Worm (Caenorhabditis elegans) whole organism, L3 larva: Measurements from ENCODE around the gene srx-102.

Experiments
- R02D3.7 ChIP-seq: fragments of 150-350 bp; optimal IDR thresholded peaks from 2 replicates; lab custom pipeline; 2014; ENCODE audit warnings: missing biosample characterization, missing genetic modification characterization
- ZK546.5 ChIP-seq: sonication (generic microtip); optimal IDR thresholded peaks from 2 replicates; lab custom pipeline; 2017; ENCODE audit warnings: missing biosample characterization, missing genetic modification characterization
- aly-2 ChIP-seq: fragments of 150-350 bp; optimal IDR thresholded peaks from 2 replicates; lab custom pipeline; 2014; ENCODE audit warnings: missing biosample characterization, missing genetic modification characterization
- ama-1 ChIP-seq: fragments of 150-350 bp; optimal IDR thresholded peaks from 2 replicates; lab custom pipeline; 2018
- ceh-16 ChIP-seq: sonication (generic microtip); optimal IDR thresholded peaks from 2 replicates; lab custom pipeline; 2017; ENCODE audit warnings: missing biosample characterization, missing genetic modification characterization
- ceh-28 ChIP-seq: fragments of 150-350 bp; optimal IDR thresholded peaks from 2 replicates; lab custom pipeline; 2014; ENCODE audit warnings: missing biosample characterization, missing genetic modification reagents, missing genetic modification characterization
- ceh-82 ChIP-seq: fragments of 150-350 bp; optimal IDR thresholded peaks from 2 replicates; lab custom pipeline; 2014; ENCODE audit warnings: missing biosample characterization, missing genetic modification characterization
- ceh-9 ChIP-seq: sonication (generic microtip); optimal IDR thresholded peaks from 2 replicates; lab custom pipeline; 2018; ENCODE audit warnings: missing biosample characterization, missing genetic modification characterization
- egl-27 ChIP-seq: sonication (generic microtip); optimal IDR thresholded peaks from 4 replicates; lab custom pipeline; 2017; ENCODE audit warnings: missing biosample characterization, missing genetic modification reagents, missing genetic modification characterization
- egl-5 ChIP-seq: fragments of 150-350 bp; optimal IDR thresholded peaks from 2 replicates; lab custom pipeline; 2017; ENCODE audit warnings: missing biosample characterization, missing genetic modification reagents, missing genetic modification characterization, inconsistent platforms
- elt-2 ChIP-seq: sonication (generic microtip); optimal IDR thresholded peaks from 2 replicates; lab custom pipeline; 2016; ENCODE audit warnings: missing genetic modification reagents, mild to moderate bottlenecking, missing genetic modification characterization, missing compliant biosample characterization
- elt-3 ChIP-seq, 3 experiments: fragments of 150-350 bp in 1 of 3; sonication (generic microtip) in 2 of 3; optimal IDR thresholded peaks; 2 replicates in 2 of 3; 4 replicates in 1 of 3; lab custom pipeline; 2014 to 2017; ENCODE audit warnings: missing biosample characterization in 3 of 3, missing genetic modification characterization in 3 of 3
- eor-1 ChIP-seq, 2 experiments: fragments of 150-350 bp; optimal IDR thresholded peaks; 2 replicates each; lab custom pipeline; 2014 to 2018; ENCODE audit warnings: missing biosample characterization in 2 of 2, missing genetic modification characterization in 2 of 2
- fkh-2 ChIP-seq: fragments of 150-350 bp; optimal IDR thresholded peaks from 2 replicates; lab custom pipeline; 2014; ENCODE audit warnings: missing biosample characterization, missing genetic modification reagents, missing genetic modification characterization
- fos-1 ChIP-seq: fragments of 150-350 bp; optimal IDR thresholded peaks from 2 replicates; lab custom pipeline; 2014; ENCODE audit warnings: missing biosample characterization, missing genetic modification characterization
- hmg-11 ChIP-seq: sonication (generic microtip); optimal IDR thresholded peaks from 2 replicates; lab custom pipeline; 2016; ENCODE audit warnings: missing genetic modification characterization, missing compliant biosample characterization
- jun-1 ChIP-seq: fragments of 150-350 bp; optimal IDR thresholded peaks from 2 replicates; lab custom pipeline; 2014; ENCODE audit warnings: missing biosample characterization, missing genetic modification reagents, missing genetic modification characterization
- lin-15B ChIP-seq: fragments of 150-350 bp; optimal IDR thresholded peaks from 2 replicates; lab custom pipeline; 2014; ENCODE audit warnings: missing biosample characterization, missing genetic modification characterization
- lin-39 ChIP-seq: fragments of 150-350 bp; optimal IDR thresholded peaks from 2 replicates; lab custom pipeline; 2018; ENCODE audit warnings: missing biosample characterization, missing genetic modification reagents, missing genetic modification characterization
- mdl-1 ChIP-seq: fragments of 150-350 bp; optimal IDR thresholded peaks from 2 replicates; lab custom pipeline; 2014; ENCODE audit warnings: missing biosample characterization, missing genetic modification characterization
- mml-1 ChIP-seq: fragments of 150-350 bp; sonication (generic microtip); optimal IDR thresholded peaks from 3 replicates; lab custom pipeline; 2014; ENCODE audit warnings: missing biosample characterization, missing genetic modification characterization
- nfya-1 ChIP-seq: sonication (generic microtip); optimal IDR thresholded peaks from 2 replicates; lab custom pipeline; 2017; ENCODE audit warnings: missing genetic modification characterization, mild to moderate bottlenecking, missing compliant biosample characterization, antibody characterized with exemption, moderate library complexity; ENCODE audit not compliant: insufficient read depth
- nhr-11 ChIP-seq: fragments of 150-350 bp; optimal IDR thresholded peaks from 2 replicates; lab custom pipeline; 2014; ENCODE audit warnings: missing biosample characterization, missing genetic modification characterization
- nhr-12 ChIP-seq: fragments of 150-350 bp; optimal IDR thresholded peaks from 2 replicates; lab custom pipeline; 2014; ENCODE audit warnings: missing biosample characterization, missing genetic modification characterization
- nhr-237 ChIP-seq: fragments of 150-350 bp; optimal IDR thresholded peaks from 2 replicates; lab custom pipeline; 2014; ENCODE audit warnings: missing biosample characterization, missing genetic modification characterization
- nhr-28 ChIP-seq: fragments of 150-350 bp; optimal IDR thresholded peaks from 2 replicates; lab custom pipeline; 2014; ENCODE audit warnings: missing biosample characterization, missing genetic modification characterization
- nhr-67 ChIP-seq: fragments of 150-350 bp; optimal IDR thresholded peaks from 2 replicates; lab custom pipeline; 2014; ENCODE audit warnings: missing biosample characterization, missing genetic modification characterization
- nhr-76 ChIP-seq: fragments of 150-350 bp; sonication (generic microtip); optimal IDR thresholded peaks from 5 replicates; lab custom pipeline; 2014; ENCODE audit warnings: missing biosample characterization, missing genetic modification characterization
- nhr-77 ChIP-seq: fragments of 150-350 bp; optimal IDR thresholded peaks from 2 replicates; lab custom pipeline; 2014; ENCODE audit warnings: missing biosample characterization, missing genetic modification characterization
- pha-4 ChIP-seq: fragments of 150-350 bp; optimal IDR thresholded peaks from 2 replicates; lab custom pipeline; 2014; ENCODE audit warnings: missing biosample characterization, missing genetic modification reagents, missing genetic modification characterization
- pqm-1 ChIP-seq: fragments of 150-350 bp; optimal IDR thresholded peaks from 2 replicates; lab custom pipeline; 2017; ENCODE audit warnings: missing biosample characterization, missing genetic modification characterization, inconsistent platforms
- sea-2 ChIP-seq: fragments of 150-350 bp; sonication (generic microtip); optimal IDR thresholded peaks from 4 replicates; lab custom pipeline; 2014; ENCODE audit warnings: missing biosample characterization, missing genetic modification reagents, missing genetic modification characterization
- skn-1 ChIP-seq: fragments of 150-350 bp; optimal IDR thresholded peaks from 2 replicates; lab custom pipeline; 2014; ENCODE audit warnings: missing biosample characterization, missing genetic modification characterization
- snpc-4 ChIP-seq: fragments of 150-350 bp; optimal IDR thresholded peaks from 2 replicates; lab custom pipeline; 2014; ENCODE audit warnings: missing biosample characterization, missing genetic modification characterization
- tbx-2 ChIP-seq: sonication (generic microtip); optimal IDR thresholded peaks from 2 replicates; lab custom pipeline; 2016; ENCODE audit warnings: mild to moderate bottlenecking, missing genetic modification characterization, missing compliant biosample characterization
- unc-39 ChIP-seq: sonication (generic microtip); optimal IDR thresholded peaks from 4 replicates; lab custom pipeline; 2017; ENCODE audit warnings: missing biosample characterization, missing genetic modification characterization
- unc-62 ChIP-seq: fragments of 150-350 bp; sonication (generic microtip); optimal IDR thresholded peaks from 4 replicates; lab custom pipeline; 2014; ENCODE audit warnings: missing biosample characterization, missing genetic modification reagents, missing genetic modification characterization
- zag-1 ChIP-seq: fragments of 150-350 bp; optimal IDR thresholded peaks from 2 replicates; lab custom pipeline; 2014; ENCODE audit warnings: missing biosample characterization, missing genetic modification characterization
- ztf-11 ChIP-seq: fragments of 150-350 bp; optimal IDR thresholded peaks from 2 replicates; lab custom pipeline; 2014; ENCODE audit warnings: missing biosample characterization, missing genetic modification characterization
- ztf-4 ChIP-seq: fragments of 150-350 bp; optimal IDR thresholded peaks from 2 replicates; lab custom pipeline; 2014; ENCODE audit warnings: missing biosample characterization, missing genetic modification characterization

The srx-102 gene

DNA sequence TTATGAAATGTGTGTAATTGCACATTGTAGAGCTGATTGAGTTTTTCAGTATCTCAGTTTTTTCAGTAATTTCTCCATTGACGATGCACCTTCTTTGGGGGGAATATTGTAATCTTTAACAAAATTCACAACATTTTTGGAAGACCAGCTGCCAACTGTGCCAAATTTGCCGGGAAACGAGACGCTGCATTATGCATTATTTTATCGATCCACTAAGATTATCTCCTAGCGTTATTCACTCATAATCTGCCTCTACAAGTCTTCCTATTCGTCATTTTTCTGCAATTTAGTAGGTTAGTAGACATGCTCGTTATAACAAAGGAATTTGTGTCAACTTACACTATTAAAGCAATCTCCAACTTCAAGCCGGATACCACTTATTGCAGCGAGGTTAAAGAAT lies 37.2 kb upstream of the srx-102 start, which contains the start of the genes sdz-12 and bath-31:
Gene sdz-12, minus strand, starts transcription at position 101 of the 400 bp plus-strand sequence.
Gene bath-31, plus strand, starts transcription at position 251 of the 400 bp plus-strand sequence.
- TF ChIP-seq zag-1 (tag; lab: Kevin White, UChicago) (no peak), nfya-1 (tag; lab: Kevin White, UChicago) (no peak), ceh-82 (no peak), ceh-9 (no peak), nhr-67 (tag; lab: Kevin White, UChicago) (no peak), elt-2 (tag; lab: Kevin White, UChicago) (no peak), nhr-237 (tag; lab: Kevin White, UChicago) (no peak), nhr-12 (tag; lab: Kevin White, UChicago) (no peak), eor-1 (tag; optimal IDR thresholded peaks at IDR 0.05; lab: Kevin White, UChicago) (no peak), unc-39 (tag; lab: Kevin White, UChicago) (no peak), sea-2 (GFP tag; lab: Kevin White, UChicago) (no peak), egl-27 (tag; lab: Kevin White, UChicago) (no peak), ZK546.5 (tag; lab: Kevin White, UChicago) (no peak), elt-3 (tag; optimal IDR thresholded peaks at IDR 0.05; lab: Kevin White, UChicago) (no peak)

DNA sequence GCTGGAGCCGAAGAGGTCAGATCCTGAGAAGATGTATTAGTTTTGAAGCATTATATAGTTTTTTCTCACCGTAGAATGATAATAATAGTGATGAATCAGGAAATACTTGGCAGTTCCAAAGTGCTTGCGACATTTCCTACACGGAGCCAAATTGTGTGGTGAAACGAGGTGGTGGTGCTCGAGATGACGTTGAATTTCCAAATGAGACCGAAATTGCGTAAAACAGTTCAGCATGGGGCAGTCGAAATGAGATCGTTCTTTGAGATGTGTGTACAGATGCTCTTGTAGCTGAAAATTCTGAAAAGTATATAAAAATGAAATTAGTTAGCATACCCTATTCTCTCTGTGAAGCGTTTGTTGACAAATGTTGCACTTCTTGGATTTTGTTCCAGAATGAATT lies 33.4 kb upstream of the srx-102 start, which contains the start of gene C46E10.8:
Gene C46E10.8, minus strand, starts transcription at position 101 of the 400 bp plus-strand sequence.
- TF ChIP-seq skn-1 (tag; lab: Kevin White, UChicago) (no peak), fkh-2 (tag; lab: Kevin White, UChicago) (no peak), pha-4 (tag; lab: Kevin White, UChicago) (no peak), ceh-16 (no peak), mdl-1 (tag; lab: Kevin White, UChicago) (no peak), lin-15B (tag; lab: Kevin White, UChicago) (no peak), eor-1 (tag; optimal IDR thresholded peaks at IDR 0.05; lab: Kevin White, UChicago) (no peak), ztf-4 (no peak), ceh-28 (tag; lab: Kevin White, UChicago) (no peak), R02D3.7 (no peak), unc-62 (GFP tag; lab: Kevin White, UChicago) (no peak), nhr-12 (tag; lab: Kevin White, UChicago) (no peak), egl-27 (tag; lab: Kevin White, UChicago) (no peak)

DNA sequence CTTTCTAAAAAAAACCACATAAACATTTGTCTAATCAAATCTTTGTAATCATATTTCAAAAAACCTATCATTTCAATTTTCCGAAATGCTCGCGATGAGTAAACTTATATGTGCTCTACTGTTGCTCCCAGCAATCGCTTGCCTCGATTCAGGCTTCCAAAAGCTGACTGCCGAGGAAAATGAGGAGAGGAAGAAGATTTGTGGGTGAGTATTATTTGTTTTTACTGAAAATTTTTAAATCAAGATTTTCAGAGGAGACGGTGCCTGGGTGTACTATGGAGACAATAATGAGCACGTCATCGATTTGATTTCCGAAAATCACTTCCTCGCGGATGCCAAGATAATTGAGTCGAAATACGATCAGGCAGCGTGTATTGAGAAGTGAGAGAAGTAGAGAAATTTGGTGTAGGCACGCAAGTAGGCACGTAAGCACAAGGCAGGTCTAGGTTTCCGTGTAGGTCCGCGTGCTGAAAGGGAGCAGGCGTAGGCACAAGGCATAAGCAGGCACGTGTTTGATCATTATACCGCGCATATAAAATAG lies 29.7 kb upstream of the srx-102 start, which contains the start of gene C46E10.1:
Gene C46E10.1, plus strand, starts transcription at position 51 of the 541 bp plus-strand sequence.
- no peak for TF ChIP-seq ama-1 (lab: Kevin White, UChicago)
- no peak for TF ChIP-seq ztf-11 (tag; lab: Kevin White, UChicago)
- no peak for TF ChIP-seq mdl-1 (tag; lab: Kevin White, UChicago)
- no peak for TF ChIP-seq jun-1 (tag; lab: Kevin White, UChicago)
- TF ChIP-seq egl-5 (tag; lab: Kevin White, UChicago): no peak
- TF ChIP-seq lin-39: no peak
- no peak for TF ChIP-seq ceh-16
- TF ChIP-seq sea-2 (GFP tag; lab: Kevin White, UChicago): no peak
- no peak for TF ChIP-seq nhr-11 (tag; lab: Kevin White, UChicago)
- TF ChIP-seq pqm-1 (tag; lab: Kevin White, UChicago): no peak
- no peak for TF ChIP-seq tbx-2 (tag; lab: Kevin White, UChicago)
- no peak for TF ChIP-seq mml-1 (tag; lab: Kevin White, UChicago)
- no peak for TF ChIP-seq nhr-237 (tag; lab: Kevin White, UChicago)

- no peak for TF ChIP-seq nhr-76 (tag; lab: Kevin White, UChicago)
- no peak for TF ChIP-seq egl-5 (tag; lab: Kevin White, UChicago)
- TF ChIP-seq fos-1 (tag; lab: Kevin White, UChicago): no peak
- no peak for TF ChIP-seq fkh-2 (tag; lab: Kevin White, UChicago)
- no peak for TF ChIP-seq snpc-4
- no peak for TF ChIP-seq ztf-4
- no peak for TF ChIP-seq nhr-77 (tag; lab: Kevin White, UChicago)
- no peak for TF ChIP-seq aly-2 (tag; lab: Kevin White, UChicago)
- TF ChIP-seq R02D3.7: no peak
- TF ChIP-seq tbx-2 (tag; lab: Kevin White, UChicago): no peak
- no peak for TF ChIP-seq nfya-1 (tag; lab: Kevin White, UChicago)
- TF ChIP-seq ama-1 (lab: Kevin White, UChicago): no peak
- TF ChIP-seq ceh-16: no peak
- no peak for TF ChIP-seq hmg-11 (tag; lab: Kevin White, UChicago)
- TF ChIP-seq nhr-28 (tag; lab: Kevin White, UChicago): no peak
Measured at ce11 chrII:3721016-3721415, 26.5 kb upstream of the srx-102 start, which contains the start of gene C46E10.3. Gene C46E10.3, plus strand, starts transcription at chrII:3721316.
